Fruit fly (Drosophila melanogaster): ENCODE data around the gene CG6154.
A peak's percentile ranks its signal among the peaks of the same experiment; 100 is the strongest.

The CG6154 gene

DNA sequence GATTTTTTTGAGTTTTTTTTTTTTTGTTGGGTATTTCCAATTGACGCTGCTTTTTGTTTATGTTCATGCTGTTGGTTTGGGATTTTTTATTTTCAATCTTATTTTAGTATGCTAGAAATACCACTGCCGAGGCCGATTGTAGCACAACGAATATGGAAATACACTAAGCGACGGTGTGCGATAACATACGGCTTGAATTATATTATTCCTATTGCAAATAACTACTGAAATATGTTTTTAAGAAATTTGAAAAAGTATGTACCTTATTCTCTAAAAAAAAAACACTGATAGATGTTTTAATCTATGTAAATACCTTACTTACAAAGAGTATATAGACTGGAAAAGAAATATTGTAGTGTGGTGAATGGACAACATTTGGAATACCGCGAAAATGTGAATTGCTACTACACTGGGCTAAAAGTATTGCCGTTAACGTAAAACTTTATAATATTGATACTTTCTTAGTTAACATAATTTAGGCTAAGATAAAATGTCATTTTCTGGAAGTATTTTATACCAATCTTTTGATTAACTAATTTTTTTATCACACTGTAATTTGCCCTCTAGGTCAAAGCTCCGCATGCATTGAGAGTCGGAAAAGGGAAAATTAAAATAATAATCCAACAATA, 19.9 kb upstream of the CG6154 start (continued):
- peak; percentile 42; the same call in 2 of the 3 replicates for TF ChIP-seq Aef1 (GFP tag; IDR thresholded peaks at IDR 0.05)
- peak; percentile 79 for TF ChIP-seq Med (GFP tag)
- TF ChIP-seq CG1792 (GFP tag; optimal IDR thresholded peaks at IDR 0.05) = peak; percentile 28
- no peak for TF ChIP-seq nerfin-2 (GFP tag; IDR thresholded peaks at IDR 0.05; ENCODE audit: partially characterized antibody)
- no peak for TF ChIP-seq ato (GFP tag; IDR thresholded peaks at IDR 0.05; ENCODE audit: partially characterized antibody)
- TF ChIP-seq gcm2 (GFP tag; optimal IDR thresholded peaks at IDR 0.05) = no peak
- peak; percentile 56 for TF ChIP-seq CG17359 (tag; optimal IDR thresholded peaks at IDR 0.05)
- TF ChIP-seq CG14441 (GFP tag; IDR thresholded peaks at IDR 0.05) = peak; percentile 85
- no peak for TF ChIP-seq NfI (GFP tag; optimal IDR thresholded peaks at IDR 0.05)
- no peak for TF ChIP-seq kni (GFP tag; optimal IDR thresholded peaks at IDR 0.05)
- no peak for TF ChIP-seq Sin3A (optimal IDR thresholded peaks at IDR 0.05)
- peak; percentile 7 for TF ChIP-seq CG7556 (GFP tag; optimal IDR thresholded peaks at IDR 0.05)
- TF ChIP-seq az2 (GFP tag; optimal IDR thresholded peaks at IDR 0.05) = peak; percentile 12
- peak; percentile 4 for TF ChIP-seq scrt (GFP tag; optimal IDR thresholded peaks at IDR 0.05)
- no peak for TF ChIP-seq Hr78 (GFP tag; optimal IDR thresholded peaks at IDR 0.05)
- TF ChIP-seq CG14860 (GFP tag; IDR thresholded peaks at IDR 0.05; ENCODE audit: partially characterized antibody) = no peak
- 0 out of 4 replicates have a peak, but pooled peaks have one; percentile 18 for TF ChIP-seq Gug (GFP tag; IDR thresholded peaks at IDR 0.05)
- TF ChIP-seq dmrt99B (tag; optimal IDR thresholded peaks at IDR 0.05) = peak; percentile 74
- peak; percentile 45; the same call in 1 of the 2 replicates for TF ChIP-seq seq (GFP tag; IDR thresholded peaks at IDR 0.05)
- peak in 1 of 2 experiments; percentile 4 for TF ChIP-seq dpn (GFP tag; optimal IDR thresholded peaks at IDR 0.05)
- TF ChIP-seq Sox100B (GFP tag; optimal IDR thresholded peaks at IDR 0.05) = peak; percentile 39
- TF ChIP-seq slp2 (GFP tag; optimal IDR thresholded peaks at IDR 0.05) = peak; percentile 12
- TF ChIP-seq Dek (tag; optimal IDR thresholded peaks at IDR 0.05) = peak; percentile 5

DNA sequence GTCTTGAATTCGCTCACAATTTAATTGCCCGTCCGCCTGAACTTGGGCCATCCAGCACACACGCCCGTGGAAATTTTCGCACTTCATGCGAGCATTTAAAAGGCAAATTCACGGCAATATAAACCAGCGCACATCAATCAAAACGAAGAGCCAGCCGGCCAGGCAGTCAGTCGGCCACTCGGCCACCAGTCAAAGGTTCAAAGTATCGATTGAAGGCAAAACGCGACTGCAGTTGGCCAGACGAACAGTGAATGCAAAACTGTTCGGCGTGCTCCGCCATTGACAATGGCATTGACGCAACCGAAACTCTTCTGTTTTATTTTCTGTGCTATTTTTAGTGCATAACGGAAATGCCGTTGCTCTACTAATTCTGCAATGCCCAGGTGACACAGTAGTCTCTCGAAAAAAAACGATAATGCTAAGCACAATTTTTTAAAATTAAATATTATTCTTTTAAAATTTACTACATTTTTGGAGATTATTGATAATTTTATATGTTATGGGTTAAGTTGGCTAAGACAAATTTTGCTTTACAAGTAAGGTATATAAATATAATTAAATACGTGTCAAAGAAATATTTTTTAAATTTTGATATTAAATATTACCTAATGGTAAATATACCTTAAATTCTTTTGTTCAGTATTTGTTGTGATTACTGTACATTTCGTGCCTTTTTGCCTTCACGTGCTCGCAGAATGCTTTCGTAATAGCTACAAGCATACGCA, 14.5 kb upstream of the CG6154 start:
- peak; percentile 67; the same call in 2 of the 3 replicates for TF ChIP-seq CG17361 (GFP tag; IDR thresholded peaks at IDR 0.05)
- TF ChIP-seq CG2202 (tag; optimal IDR thresholded peaks at IDR 0.05) = no peak
- TF ChIP-seq CG16863 (GFP tag; optimal IDR thresholded peaks at IDR 0.05) = no peak
- no peak for TF ChIP-seq Oaz (GFP tag; IDR thresholded peaks at IDR 0.05)
- no peak for TF ChIP-seq CG11723 (GFP tag; optimal IDR thresholded peaks at IDR 0.05)
- no peak for TF ChIP-seq Hey (tag; optimal IDR thresholded peaks at IDR 0.05)
- no peak for TF ChIP-seq dysf (GFP tag; IDR thresholded peaks at IDR 0.05)
- TF ChIP-seq Sin3A (optimal IDR thresholded peaks at IDR 0.05) = no peak
- TF ChIP-seq CTCF (GFP tag; optimal IDR thresholded peaks at IDR 0.05) = no peak
- no peak for TF ChIP-seq cato (GFP tag; optimal IDR thresholded peaks at IDR 0.05; ENCODE audit: borderline replicate concordance)
- no peak for TF ChIP-seq odd (GFP tag; optimal IDR thresholded peaks at IDR 0.05)
- no peak for TF ChIP-seq CG10462 (GFP tag; optimal IDR thresholded peaks at IDR 0.05)
- peak; percentile 30 for TF ChIP-seq CG13296 (GFP tag; optimal IDR thresholded peaks at IDR 0.05)
- no peak for TF ChIP-seq Fer2 (tag; optimal IDR thresholded peaks at IDR 0.05)
- TF ChIP-seq HLH54F (GFP tag; optimal IDR thresholded peaks at IDR 0.05) = no peak
- TF ChIP-seq sens (GFP tag) = no peak
- TF ChIP-seq CG6689 (GFP tag; IDR thresholded peaks at IDR 0.05) = no peak
- TF ChIP-seq Eip74EF (GFP tag; optimal IDR thresholded peaks at IDR 0.05) = no peak
- no peak for TF ChIP-seq nerfin-1 (tag; optimal IDR thresholded peaks at IDR 0.05)
- TF ChIP-seq zfh1 (GFP tag; IDR thresholded peaks at IDR 0.05) = no peak
- no peak for TF ChIP-seq pnt (GFP tag; optimal IDR thresholded peaks at IDR 0.05)
- TF ChIP-seq Mrtf (GFP tag; IDR thresholded peaks at IDR 0.05) = no peak
- no peak for TF ChIP-seq fd102C (GFP tag; optimal IDR thresholded peaks at IDR 0.05)
- peak; percentile 68 for TF ChIP-seq Med (GFP tag)
- TF ChIP-seq CG12155 (GFP tag; optimal IDR thresholded peaks at IDR 0.05) = no peak
- TF ChIP-seq Bteb2 (GFP tag; optimal IDR thresholded peaks at IDR 0.05) = no peak
- no peak for TF ChIP-seq sd (tag; optimal IDR thresholded peaks at IDR 0.05)
- no peak for TF ChIP-seq disco-r (GFP tag; optimal IDR thresholded peaks at IDR 0.05)
- TF ChIP-seq NfI (GFP tag; optimal IDR thresholded peaks at IDR 0.05) = no peak

Data from whole organism, embryonic.